Worm (Caenorhabditis elegans): ENCODE data around the gene snn-1.

ce11 chrIV:1847912-1848311, 33.0 kb upstream of the snn-1 start, which contains the start of gene egl-4:
- TF ChIP-seq tbx-37 (GFP tag; conservative IDR thresholded peaks at IDR 0.05) (no peak), pes-1 (GFP tag; IDR thresholded peaks at IDR 0.05) (no peak), sea-1 (GFP tag; conservative IDR thresholded peaks at IDR 0.05) (no peak), ama-1 (optimal IDR thresholded peaks at IDR 0.05) (no peak)
